Fruit fly (Drosophila melanogaster) whole organism, embryonic: ENCODE measurements around the gene CG32099.

Source experiments
- Atf6 ChIP-seq: fragments of 200-800 bp; sonication (Bioruptor generic); IDR thresholded peaks from 2 replicates; pipeline ENCODE4 v1.3.6; 2022; ENCODE audit warnings: missing biosample characterization, missing genetic modification characterization
- Bgb ChIP-seq: fragments of 200-800 bp; sonication (Bioruptor generic); IDR thresholded peaks from 2 replicates; pipeline ENCODE4 v1.3.6; 2022; ENCODE audit warnings: missing biosample characterization, missing genetic modification characterization; ENCODE audit not compliant: partially characterized antibody
- Bteb2 ChIP-seq: fragments of 200-800 bp; sonication (Bioruptor generic); optimal IDR thresholded peaks from 2 replicates; lab custom pipeline; 2016; ENCODE audit warnings: missing biosample characterization, missing genetic modification characterization
- CG10654 ChIP-seq: fragments of 200-800 bp; sonication (Bioruptor generic); optimal IDR thresholded peaks from 2 replicates; lab custom pipeline; 2016; ENCODE audit warnings: missing biosample characterization, missing genetic modification characterization
- CG11695 ChIP-seq: fragments of 200-800 bp; sonication (Bioruptor generic); IDR thresholded peaks from 3 replicates; pipeline ENCODE4 v1.3.6; 2022; ENCODE audit warnings: missing biosample characterization, missing genetic modification characterization
- CG12155 ChIP-seq: fragments of 200-800 bp; sonication (Bioruptor generic); optimal IDR thresholded peaks from 3 replicates; lab custom pipeline; 2016; ENCODE audit warnings: missing biosample characterization, missing genetic modification characterization
- CG1233 ChIP-seq: fragments of 200-800 bp; sonication (Bioruptor generic); optimal IDR thresholded peaks from 4 replicates; lab custom pipeline; 2018; ENCODE audit warnings: missing biosample characterization, mild to moderate bottlenecking, missing genetic modification characterization
- CG12391 ChIP-seq: fragments of 200-800 bp; sonication (Bioruptor generic); optimal IDR thresholded peaks from 3 replicates; lab custom pipeline; 2018; ENCODE audit warnings: missing biosample characterization, mild to moderate bottlenecking, missing genetic modification characterization, moderate library complexity
- CG13296 ChIP-seq: fragments of 200-800 bp; sonication (Bioruptor generic); optimal IDR thresholded peaks from 3 replicates; lab custom pipeline; 2018; ENCODE audit warnings: missing biosample characterization, mild to moderate bottlenecking, missing genetic modification characterization
- CG13894 ChIP-seq: fragments of 200-800 bp; sonication (Bioruptor generic); optimal IDR thresholded peaks from 3 replicates; lab custom pipeline; 2018; ENCODE audit warnings: missing biosample characterization, mild to moderate bottlenecking, missing genetic modification characterization, moderate library complexity
- CG14710 ChIP-seq: fragments of 200-800 bp; sonication (Bioruptor generic); optimal IDR thresholded peaks from 3 replicates; lab custom pipeline; 2019; ENCODE audit warnings: missing biosample characterization, mild to moderate bottlenecking, missing genetic modification characterization, moderate library complexity
- CG14860 ChIP-seq: fragments of 200-800 bp; sonication (Bioruptor generic); IDR thresholded peaks from 3 replicates; pipeline ENCODE4 v1.3.6; 2022; ENCODE audit warnings: missing biosample characterization, missing genetic modification characterization; ENCODE audit not compliant: partially characterized antibody
- CG1602 ChIP-seq: fragments of 200-800 bp; sonication (Bioruptor generic); optimal IDR thresholded peaks from 3 replicates; lab custom pipeline; 2016; ENCODE audit warnings: missing biosample characterization, missing genetic modification characterization
- CG2116 ChIP-seq: fragments of 200-800 bp; sonication (Bioruptor generic); optimal IDR thresholded peaks from 3 replicates; lab custom pipeline; 2018; ENCODE audit warnings: missing biosample characterization, mild to moderate bottlenecking, missing genetic modification characterization
- CG33213 ChIP-seq: fragments of 200-800 bp; sonication (Bioruptor generic); optimal IDR thresholded peaks from 3 replicates; lab custom pipeline; 2016; ENCODE audit warnings: missing biosample characterization, missing genetic modification characterization
- CG34224 ChIP-seq: fragments of 200-800 bp; sonication (Bioruptor generic); IDR thresholded peaks from 3 replicates; pipeline ENCODE4 v1.3.6; 2022; ENCODE audit warnings: missing biosample characterization, missing genetic modification characterization; ENCODE audit not compliant: partially characterized antibody
- CG34422 ChIP-seq: fragments of 200-800 bp; sonication (Bioruptor generic); IDR thresholded peaks from 3 replicates; pipeline ENCODE4 v1.3.6; 2022; ENCODE audit warnings: missing biosample characterization, missing genetic modification characterization
- CG4360 ChIP-seq: fragments of 200-800 bp; sonication (Bioruptor generic); IDR thresholded peaks from 2 replicates; pipeline ENCODE4 v1.3.6; 2022; ENCODE audit warnings: missing biosample characterization, missing genetic modification characterization
- CG4617 ChIP-seq: fragments of 200-800 bp; sonication (Bioruptor generic); optimal IDR thresholded peaks from 3 replicates; lab custom pipeline; 2016; ENCODE audit warnings: missing biosample characterization, missing genetic modification characterization, borderline replicate concordance
- CG8290 ChIP-seq, 3 experiments: fragments of 200-800 bp; sonication (Bioruptor generic); optimal IDR thresholded peaks; 2 replicates each; lab custom pipeline; 2016 to 2019; ENCODE audit warnings: missing biosample characterization in 3 of 3, missing genetic modification characterization in 3 of 3, mild to moderate bottlenecking in 2 of 3, moderate library complexity in 1 of 3
- CG8478 ChIP-seq: fragments of >200 bp; optimal IDR thresholded peaks from 2 replicates; lab custom pipeline; 2018
- CG9797 ChIP-seq: fragments of 200-800 bp; sonication (Bioruptor generic); optimal IDR thresholded peaks from 3 replicates; lab custom pipeline; 2018; ENCODE audit warnings: missing biosample characterization, mild to moderate bottlenecking, missing genetic modification characterization
- Deaf1 ChIP-seq: fragments of 200-800 bp; optimal IDR thresholded peaks from 3 replicates; lab custom pipeline; 2019; ENCODE audit warnings: missing biosample characterization, mild to moderate bottlenecking, missing genetic modification characterization, moderate library complexity
- Ets65A ChIP-seq: fragments of 200-800 bp; sonication (Bioruptor generic); peaks from one replicate; lab custom pipeline; 2016; ENCODE audit warnings: missing biosample characterization, missing genetic modification characterization
- Gsc ChIP-seq: fragments of 200-800 bp; sonication (Bioruptor generic); IDR thresholded peaks from 2 replicates; pipeline ENCODE4 v1.3.6; 2022; ENCODE audit warnings: missing biosample characterization, missing genetic modification characterization
- HHEX ChIP-seq: fragments of 200-800 bp; sonication (Bioruptor generic); optimal IDR thresholded peaks from 3 replicates; lab custom pipeline; 2017; ENCODE audit warnings: missing biosample characterization, mild to moderate bottlenecking, missing genetic modification characterization, missing genetic modification reagents
- HLH4C ChIP-seq: fragments of 200-800 bp; sonication (Bioruptor generic); IDR thresholded peaks from 3 replicates; pipeline ENCODE4 v1.3.6; 2022; ENCODE audit warnings: missing biosample characterization, missing genetic modification characterization; ENCODE audit not compliant: partially characterized antibody
- NFAT ChIP-seq: fragments of 200-800 bp; sonication (Bioruptor generic); IDR thresholded peaks from 2 replicates; pipeline ENCODE4 v1.3.6; 2022; ENCODE audit warnings: missing biosample characterization, missing genetic modification characterization
- Opbp ChIP-seq: fragments of 200-800 bp; sonication (Bioruptor generic); IDR thresholded peaks from 3 replicates; pipeline ENCODE4 v1.3.6; 2022; ENCODE audit warnings: missing biosample characterization, missing genetic modification characterization; ENCODE audit not compliant: partially characterized antibody
- abd-A ChIP-seq: fragments of 200-800 bp; sonication (Bioruptor generic); optimal IDR thresholded peaks from 3 replicates; lab custom pipeline; 2019; ENCODE audit warnings: missing biosample characterization, mild to moderate bottlenecking, missing genetic modification characterization, moderate library complexity
- amos ChIP-seq: fragments of 200-800 bp; sonication (Bioruptor generic); IDR thresholded peaks from 2 replicates; pipeline ENCODE4 v1.3.6; 2022; ENCODE audit warnings: missing biosample characterization, missing genetic modification characterization; ENCODE audit not compliant: partially characterized antibody
- bbx ChIP-seq: fragments of 200-800 bp; sonication (Bioruptor generic); IDR thresholded peaks from 2 replicates; pipeline ENCODE4 v1.3.6; 2022; ENCODE audit warnings: missing biosample characterization, missing genetic modification characterization; ENCODE audit not compliant: partially characterized antibody
- bowl ChIP-seq: fragments of 200-800 bp; sonication (Bioruptor generic); IDR thresholded peaks from 2 replicates; pipeline ENCODE4 v1.3.6; 2022; ENCODE audit warnings: missing biosample characterization, missing genetic modification characterization
- btn ChIP-seq: fragments of 200-800 bp; sonication (Bioruptor generic); optimal IDR thresholded peaks from 2 replicates; lab custom pipeline; 2016; ENCODE audit warnings: missing biosample characterization, missing genetic modification characterization
- da ChIP-seq: fragments of 200-800 bp; sonication (Bioruptor generic); optimal IDR thresholded peaks from 2 replicates; lab custom pipeline; 2016; ENCODE audit warnings: missing biosample characterization, missing genetic modification characterization
- dati ChIP-seq: fragments of 200-800 bp; sonication (Bioruptor generic); IDR thresholded peaks from 2 replicates; pipeline ENCODE4 v1.3.6; 2022; ENCODE audit warnings: missing biosample characterization, missing genetic modification characterization
- dmrt99B ChIP-seq: fragments of 200-800 bp; sonication (Bioruptor generic); optimal IDR thresholded peaks from 2 replicates; lab custom pipeline; 2018; ENCODE audit warnings: missing biosample characterization, mild to moderate bottlenecking, missing genetic modification characterization, moderate library complexity
- dysf ChIP-seq: fragments of 200-800 bp; sonication (Bioruptor generic); IDR thresholded peaks from 3 replicates; pipeline ENCODE4 v1.3.6; 2022; ENCODE audit warnings: missing biosample characterization, missing genetic modification characterization
- gsb-n ChIP-seq: fragments of 200-800 bp; sonication (Bioruptor generic); optimal IDR thresholded peaks from 3 replicates; lab custom pipeline; 2018; ENCODE audit warnings: missing biosample characterization, mild to moderate bottlenecking, missing genetic modification characterization
- kah ChIP-seq: fragments of 200-800 bp; sonication (Bioruptor generic); optimal IDR thresholded peaks from 2 replicates; lab custom pipeline; 2018; ENCODE audit warnings: missing biosample characterization, mild to moderate bottlenecking, missing genetic modification characterization
- kay ChIP-seq: fragments of 200-800 bp; sonication (Bioruptor generic); optimal IDR thresholded peaks from 2 replicates; lab custom pipeline; 2016; ENCODE audit warnings: missing biosample characterization, missing genetic modification characterization
- peb ChIP-seq: fragments of 200-800 bp; sonication (Bioruptor generic); IDR thresholded peaks from 2 replicates; pipeline ENCODE4 v1.3.6; 2022; ENCODE audit warnings: missing biosample characterization, missing genetic modification characterization
- phol ChIP-seq: fragments of 200-800 bp; sonication (Bioruptor generic); optimal IDR thresholded peaks from 3 replicates; lab custom pipeline; 2018; ENCODE audit warnings: missing biosample characterization, mild to moderate bottlenecking, missing genetic modification characterization, moderate library complexity
- repo ChIP-seq: fragments of 200-800 bp; sonication (Bioruptor generic); optimal IDR thresholded peaks from 2 replicates; lab custom pipeline; 2016; ENCODE audit warnings: missing biosample characterization, missing genetic modification characterization
- row ChIP-seq: fragments of 200-800 bp; sonication (Bioruptor generic); IDR thresholded peaks from 3 replicates; pipeline ENCODE4 v1.3.6; 2022; ENCODE audit warnings: missing biosample characterization, missing genetic modification characterization
- sens ChIP-seq: fragments of 200-800 bp; sonication (Bioruptor generic); peaks from one replicate; lab custom pipeline; 2016; ENCODE audit warnings: missing biosample characterization, missing genetic modification characterization
- sna ChIP-seq: fragments of 200-800 bp; sonication (Bioruptor generic); IDR thresholded peaks from 2 replicates; pipeline ENCODE4 v1.3.6; 2022; ENCODE audit warnings: missing biosample characterization, missing genetic modification characterization; ENCODE audit not compliant: partially characterized antibody
- trem ChIP-seq: fragments of 200-800 bp; optimal IDR thresholded peaks from 3 replicates; lab custom pipeline; 2019; ENCODE audit warnings: missing biosample characterization, mild to moderate bottlenecking, missing genetic modification characterization, moderate library complexity

CG32099 gene

DNA sequence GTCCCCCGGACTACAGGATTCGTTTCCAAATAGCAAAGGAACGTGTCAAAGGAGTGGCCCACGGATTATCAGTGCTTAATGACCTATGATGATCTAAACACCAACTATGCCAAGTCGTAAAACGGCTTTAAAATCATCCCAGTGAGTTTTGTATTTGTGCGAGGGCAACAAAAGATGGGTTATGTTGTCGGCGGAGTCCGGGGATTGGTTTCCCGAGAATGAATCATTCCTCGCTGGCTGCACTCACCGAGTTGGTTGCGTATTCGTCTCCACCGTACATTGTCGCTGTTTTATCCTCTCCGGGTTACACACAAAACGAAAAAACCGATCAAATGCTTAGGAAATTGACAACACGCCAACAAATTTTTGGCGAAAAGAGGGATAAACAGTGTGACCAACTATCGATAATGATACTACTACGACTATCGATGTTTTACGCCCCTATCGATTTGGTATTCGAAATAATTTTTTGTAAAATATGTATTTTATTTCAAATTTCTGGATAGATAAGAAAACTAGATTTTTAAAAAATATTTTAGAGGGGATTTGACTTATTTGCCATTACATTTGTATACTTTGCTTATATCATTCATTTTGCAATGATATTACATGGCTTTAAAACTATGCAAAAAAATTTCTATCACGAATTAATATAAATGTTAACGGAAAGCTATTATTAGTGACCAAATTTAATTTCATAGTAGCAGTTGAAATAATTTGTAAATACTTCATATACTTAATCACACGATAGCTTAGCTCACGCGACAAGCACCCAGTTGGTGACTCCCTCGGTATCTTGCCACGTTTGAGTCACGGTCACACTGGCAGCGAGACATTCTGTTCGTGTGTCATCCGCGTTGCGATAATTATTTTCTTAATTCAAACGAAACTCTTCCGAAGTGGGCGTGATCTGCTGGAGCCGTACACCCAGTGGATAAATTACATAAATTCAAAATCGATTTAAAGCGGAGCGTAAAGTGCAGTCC, 3.1 kb upstream of the CG32099 start, which contains the start of the genes eIF3l and Nrx-IV (continued):
- TF ChIP-seq bbx (GFP tag; lab: Robert Waterston, UW) = peak; percentile 28
- TF ChIP-seq bowl (GFP tag; lab: Robert Waterston, UW) = no peak
- peak; percentile 47 for TF ChIP-seq CG4617
- TF ChIP-seq kah (GFP tag; lab: Kevin White, UChicago) = peak; percentile 11
- TF ChIP-seq Bgb (GFP tag; lab: Robert Waterston, UW) = peak; percentile 40; the same call in 1 of the 2 replicates
- no peak for TF ChIP-seq Ets65A (GFP tag; lab: Kevin White, UChicago)
- peak; percentile 54 for TF ChIP-seq Opbp (GFP tag; lab: Robert Waterston, UW)
- TF ChIP-seq trem (tag; lab: Kevin White, UChicago) = peak; percentile 41
- TF ChIP-seq CG8478 (lab: Kevin White, UChicago) = no peak
- TF ChIP-seq CG12155 (GFP tag; lab: Kevin White, UChicago) = peak; percentile 32
- no peak for TF ChIP-seq CG10654 (GFP tag; lab: Kevin White, UChicago)
- TF ChIP-seq Atf6 (GFP tag; lab: Robert Waterston, UW) = no peak
- no peak for TF ChIP-seq CG11695 (GFP tag; lab: Robert Waterston, UW)
- peak; percentile 35 for TF ChIP-seq kay (GFP tag; lab: Kevin White, UChicago)
- peak; percentile 30 for TF ChIP-seq phol (tag; lab: Kevin White, UChicago)
- TF ChIP-seq CG33213 = peak; percentile 18
- no peak for TF ChIP-seq gsb-n (tag; lab: Kevin White, UChicago)
- TF ChIP-seq da (GFP tag; lab: Kevin White, UChicago) = no peak
- TF ChIP-seq CG9797 = peak; percentile 77
- no peak for TF ChIP-seq dati (GFP tag; lab: Robert Waterston, UW)
- no peak for TF ChIP-seq dmrt99B
- TF ChIP-seq CG4360 = 0 out of 2 replicates have a peak, but pooled peaks have one; percentile 6
- no peak for TF ChIP-seq CG1602
- no peak for TF ChIP-seq NFAT (GFP tag; lab: Robert Waterston, UW)
- TF ChIP-seq repo (GFP tag; lab: Kevin White, UChicago) = no peak
- TF ChIP-seq amos (GFP tag; lab: Robert Waterston, UW) = peak; percentile 64
- peak; percentile 1 for TF ChIP-seq Bteb2 (GFP tag; lab: Kevin White, UChicago)
- peak; percentile 36 for TF ChIP-seq sens (GFP tag; lab: Kevin White, UChicago)
- TF ChIP-seq CG14710 (tag; lab: Kevin White, UChicago) = peak; percentile 60
- no peak for TF ChIP-seq dysf (GFP tag; lab: Robert Waterston, UW)
- TF ChIP-seq CG34422 (GFP tag; lab: Robert Waterston, UW) = no peak
- no peak for TF ChIP-seq CG1233 (GFP tag; lab: Kevin White, UChicago)
- TF ChIP-seq CG34224 (GFP tag; lab: Robert Waterston, UW) = peak; percentile 41; the same call in 2 of the 3 replicates
- peak; percentile 69 for TF ChIP-seq HLH4C (GFP tag; lab: Robert Waterston, UW)
- peak; percentile 48; the same call in 1 of the 3 replicates for TF ChIP-seq CG14860
- no peak for TF ChIP-seq CG13894 (tag; lab: Kevin White, UChicago)
- TF ChIP-seq peb = no peak
- no peak for TF ChIP-seq CG8290 (GFP tag; optimal IDR thresholded peaks at IDR 0.05; lab: Kevin White, UChicago)
- no peak for TF ChIP-seq CG8290 (tag; optimal IDR thresholded peaks at IDR 0.05; lab: Kevin White, UChicago)
- TF ChIP-seq CG12391 = peak; percentile 42
- TF ChIP-seq Deaf1 (tag; lab: Kevin White, UChicago) = peak; percentile 61
- no peak for TF ChIP-seq abd-A (tag; lab: Kevin White, UChicago)
- TF ChIP-seq row (GFP tag; lab: Robert Waterston, UW) = peak; percentile 57; the same call in 2 of the 3 replicates
- TF ChIP-seq CG2116 = peak; percentile 47
- TF ChIP-seq btn (GFP tag; lab: Kevin White, UChicago) = no peak
- no peak for TF ChIP-seq CG13296 (GFP tag; lab: Kevin White, UChicago)
- TF ChIP-seq HHEX (GFP tag; lab: Kevin White, UChicago) = no peak
- TF ChIP-seq Gsc (GFP tag; lab: Robert Waterston, UW) = no peak
- peak; percentile 41; the same call in 1 of the 2 replicates for TF ChIP-seq sna (GFP tag; lab: Robert Waterston, UW)
